Fruit fly (Drosophila melanogaster) whole organism, wandering third instar larva: Measurements from ENCODE around the gene CG3091.

ENCODE experiments used
- Abd-B ChIP-seq: fragments of >200 bp; optimal IDR thresholded peaks from 2 replicates; lab custom pipeline; 2017; ENCODE audit warnings: missing biosample characterization, missing genetic modification characterization
- dmrt93B ChIP-seq: fragments of 200-800 bp; sonication (Bioruptor generic); optimal IDR thresholded peaks from 2 replicates; lab custom pipeline; 2018; ENCODE audit warnings: missing biosample characterization, mild to moderate bottlenecking, missing genetic modification characterization
- ey ChIP-seq: fragments of 200-800 bp; sonication (Bioruptor generic); optimal IDR thresholded peaks from 2 replicates; lab custom pipeline; 2016; ENCODE audit warnings: missing biosample characterization, missing genetic modification characterization
- lola ChIP-seq: fragments of >200 bp; optimal IDR thresholded peaks from 2 replicates; lab custom pipeline; 2017; ENCODE audit warnings: missing biosample characterization, missing genetic modification characterization
- sage ChIP-seq: fragments of 200-800 bp; sonication (Bioruptor generic); optimal IDR thresholded peaks from 2 replicates; lab custom pipeline; 2016; ENCODE audit warnings: missing biosample characterization, mild to moderate bottlenecking, missing genetic modification characterization
- usp ChIP-seq: fragments of >200 bp; optimal IDR thresholded peaks from 2 replicates; lab custom pipeline; 2017; ENCODE audit warnings: missing biosample characterization, missing genetic modification characterization

DNA sequence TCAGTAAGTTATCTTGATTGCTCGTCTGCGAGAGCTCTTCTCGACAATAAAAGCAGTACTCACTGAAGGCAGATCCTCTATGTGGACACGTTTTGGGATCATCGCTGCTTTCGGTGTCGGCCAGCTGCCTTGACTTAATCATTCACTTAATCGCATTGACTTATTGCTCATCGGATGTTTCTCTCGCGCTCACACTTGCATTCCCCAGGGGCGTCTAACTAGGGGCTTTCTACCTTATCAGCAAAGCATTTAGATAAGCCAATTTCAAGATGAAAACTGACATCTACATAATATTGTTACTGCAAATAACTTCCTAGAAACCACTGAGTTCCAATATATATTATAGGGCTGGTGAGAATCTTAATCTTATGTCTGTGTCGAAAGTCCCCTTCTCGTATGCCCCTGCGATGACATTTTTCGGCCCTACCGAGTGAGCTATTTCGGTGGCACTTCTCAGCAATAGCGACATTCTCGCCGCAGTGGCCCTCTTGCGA, 41.6 kb downstream of the CG3091 start:
- TF ChIP-seq Abd-B (GFP tag; lab: Kevin White, UChicago) (no peak), dmrt93B (no peak), usp (GFP tag; lab: Kevin White, UChicago) (no peak), sage (GFP tag; lab: Kevin White, UChicago) (no peak), ey (GFP tag; lab: Kevin White, UChicago) (no peak), lola (GFP tag; lab: Kevin White, UChicago) (no peak)
